Fruit fly (Drosophila melanogaster) whole organism, embryonic: ENCODE results near the gene CG14817.

ENCODE experiments used
- ATbp ChIP-seq: fragments of 200-800 bp; sonication (Bioruptor generic); optimal IDR thresholded peaks from 2 replicates; lab custom pipeline; 2017; ENCODE audit warnings: missing biosample characterization, mild to moderate bottlenecking, missing genetic modification characterization, missing genetic modification reagents
- Adf1 ChIP-seq: fragments of 200-800 bp; sonication (Bioruptor generic); IDR thresholded peaks from 2 replicates; pipeline ENCODE4 v1.3.6; 2022; ENCODE audit warnings: missing biosample characterization, missing genetic modification characterization
- Antp ChIP-seq: fragments of 200-800 bp; sonication (Bioruptor generic); optimal IDR thresholded peaks from 3 replicates; lab custom pipeline; 2016; ENCODE audit warnings: missing biosample characterization, missing genetic modification characterization
- Asciz ChIP-seq: fragments of 200-800 bp; sonication (Bioruptor generic); optimal IDR thresholded peaks from 2 replicates; lab custom pipeline; 2017; ENCODE audit warnings: missing biosample characterization, mild to moderate bottlenecking, missing genetic modification characterization, missing genetic modification reagents
- Atf-2 ChIP-seq: fragments of 200-800 bp; sonication (Bioruptor generic); optimal IDR thresholded peaks from 2 replicates; lab custom pipeline; 2016; ENCODE audit warnings: missing biosample characterization, missing genetic modification characterization
- Awh ChIP-seq: fragments of 200-800 bp; sonication (Bioruptor generic); IDR thresholded peaks from 2 replicates; pipeline ENCODE4, ENCODE4 v1.3.6; 2022; ENCODE audit warnings: missing biosample characterization, missing genetic modification characterization
- B-H1 ChIP-seq: fragments of 200-800 bp; sonication (Bioruptor generic); IDR thresholded peaks from 3 replicates; pipeline ENCODE4 v1.3.6; 2022; ENCODE audit warnings: missing biosample characterization, missing genetic modification characterization
- CG10209 ChIP-seq: fragments of 200-800 bp; sonication (Bioruptor generic); optimal IDR thresholded peaks from 3 replicates; lab custom pipeline; 2017; ENCODE audit warnings: missing biosample characterization, mild to moderate bottlenecking, missing genetic modification characterization, missing genetic modification reagents
- CG10274 ChIP-seq: fragments of 200-800 bp; sonication (Bioruptor generic); optimal IDR thresholded peaks from 3 replicates; lab custom pipeline; 2017; ENCODE audit warnings: missing biosample characterization, mild to moderate bottlenecking, missing genetic modification characterization
- CG12299 ChIP-seq: fragments of 200-800 bp; sonication (Bioruptor generic); optimal IDR thresholded peaks from 2 replicates; lab custom pipeline; 2018; ENCODE audit warnings: missing biosample characterization, mild to moderate bottlenecking, missing genetic modification characterization
- CG13424 ChIP-seq: fragments of 200-800 bp; sonication (Bioruptor generic); optimal IDR thresholded peaks from 2 replicates; lab custom pipeline; 2019; ENCODE audit warnings: missing biosample characterization, mild to moderate bottlenecking, missing genetic modification characterization, moderate library complexity
- CG18476 ChIP-seq: fragments of 200-800 bp; sonication (Bioruptor generic); optimal IDR thresholded peaks from 2 replicates; lab custom pipeline; 2016; ENCODE audit warnings: missing biosample characterization, mild to moderate bottlenecking, missing genetic modification characterization
- CG30403 ChIP-seq: fragments of 200-800 bp; sonication (Bioruptor generic); optimal IDR thresholded peaks from 3 replicates; lab custom pipeline; 2016; ENCODE audit warnings: missing biosample characterization, missing genetic modification characterization
- CG32532 ChIP-seq: fragments of 200-800 bp; sonication (Bioruptor generic); IDR thresholded peaks from 2 replicates; pipeline ENCODE4 v1.3.6; 2022; ENCODE audit warnings: missing biosample characterization, missing genetic modification characterization
- CG3281 ChIP-seq: fragments of 200-800 bp; sonication (Bioruptor generic); optimal IDR thresholded peaks from 3 replicates; lab custom pipeline; 2017; ENCODE audit warnings: missing biosample characterization, mild to moderate bottlenecking, missing genetic modification characterization
- CG3995 ChIP-seq: fragments of 200-800 bp; sonication (Bioruptor generic); optimal IDR thresholded peaks from 3 replicates; lab custom pipeline; 2016; ENCODE audit warnings: missing biosample characterization, missing genetic modification characterization
- CG4854 ChIP-seq: fragments of 200-800 bp; sonication (Bioruptor generic); optimal IDR thresholded peaks from 2 replicates; lab custom pipeline; 2016; ENCODE audit warnings: missing biosample characterization, missing genetic modification characterization, inconsistent platforms
- CG6175 ChIP-seq: fragments of 200-800 bp; sonication (Bioruptor generic); IDR thresholded peaks from 3 replicates; pipeline ENCODE4 v1.3.6; 2022; ENCODE audit warnings: missing biosample characterization, missing genetic modification characterization
- CG7271 ChIP-seq: fragments of 200-800 bp; sonication (Bioruptor generic); optimal IDR thresholded peaks from 2 replicates; lab custom pipeline; 2018; ENCODE audit warnings: missing biosample characterization, mild to moderate bottlenecking, missing genetic modification characterization, moderate library complexity
- CG7556 ChIP-seq: fragments of 200-800 bp; sonication (Bioruptor generic); optimal IDR thresholded peaks from 2 replicates; lab custom pipeline; 2017; ENCODE audit warnings: missing biosample characterization, mild to moderate bottlenecking, missing genetic modification characterization
- CG7839 ChIP-seq: fragments of 200-800 bp; sonication (Bioruptor generic); optimal IDR thresholded peaks from 3 replicates; lab custom pipeline; 2018; ENCODE audit warnings: missing biosample characterization, mild to moderate bottlenecking, missing genetic modification characterization, moderate library complexity
- CG8944 ChIP-seq: fragments of 200-800 bp; sonication (Bioruptor generic); optimal IDR thresholded peaks from 3 replicates; lab custom pipeline; 2016; ENCODE audit warnings: missing biosample characterization, missing genetic modification characterization
- CG9817 ChIP-seq: fragments of 200-800 bp; sonication (Bioruptor generic); optimal IDR thresholded peaks from 2 replicates; lab custom pipeline; 2018; ENCODE audit warnings: missing biosample characterization, mild to moderate bottlenecking, missing genetic modification characterization, moderate library complexity
- Dp ChIP-seq: fragments of 200-800 bp; sonication (Bioruptor generic); optimal IDR thresholded peaks from 2 replicates; lab custom pipeline; 2018; ENCODE audit warnings: missing biosample characterization, mild to moderate bottlenecking, missing genetic modification characterization, moderate library complexity
- Drgx ChIP-seq: fragments of 200-800 bp; sonication (Bioruptor generic); IDR thresholded peaks from 2 replicates; pipeline ENCODE4 v1.3.6; 2022; ENCODE audit warnings: missing biosample characterization, missing genetic modification characterization
- H2.0 ChIP-seq: fragments of 200-800 bp; sonication (Bioruptor generic); IDR thresholded peaks from 2 replicates; pipeline ENCODE4 v1.3.6; 2022; ENCODE audit warnings: missing biosample characterization, missing genetic modification characterization
- HLH4C ChIP-seq: fragments of 200-800 bp; sonication (Bioruptor generic); IDR thresholded peaks from 3 replicates; pipeline ENCODE4 v1.3.6; 2022; ENCODE audit warnings: missing biosample characterization, missing genetic modification characterization; ENCODE audit not compliant: partially characterized antibody
- MESR4 ChIP-seq: fragments of 200-800 bp; sonication (Bioruptor generic); optimal IDR thresholded peaks from 2 replicates; lab custom pipeline; 2018; ENCODE audit warnings: missing biosample characterization, mild to moderate bottlenecking, missing genetic modification characterization, moderate library complexity
- Med ChIP-seq: fragments of 200-800 bp; sonication (Bioruptor generic); peaks from one replicate; lab custom pipeline; 2016; ENCODE audit warnings: missing biosample characterization, missing genetic modification characterization, mild to moderate bottlenecking, inconsistent platforms, moderate library complexity
- Meics ChIP-seq: fragments of 200-800 bp; sonication (Bioruptor generic); optimal IDR thresholded peaks from 2 replicates; lab custom pipeline; 2017; ENCODE audit warnings: missing biosample characterization, mild to moderate bottlenecking, missing genetic modification characterization
- Nf-YC ChIP-seq: fragments of 200-800 bp; optimal IDR thresholded peaks from 3 replicates; lab custom pipeline; 2019; ENCODE audit warnings: missing biosample characterization, mild to moderate bottlenecking, missing genetic modification characterization, moderate library complexity
- Pdp1 ChIP-seq, 2 experiments: fragments of 200-800 bp; sonication (Bioruptor generic); optimal IDR thresholded peaks; 3 replicates each; lab custom pipeline; 2016; ENCODE audit warnings: missing biosample characterization in 2 of 2, missing genetic modification characterization in 2 of 2, mild to moderate bottlenecking in 1 of 2, moderate library complexity in 1 of 2
- Usf ChIP-seq: fragments of 200-800 bp; sonication (Bioruptor generic); optimal IDR thresholded peaks from 2 replicates; lab custom pipeline; 2017; ENCODE audit warnings: missing genotype, missing biosample characterization, missing genetic modification characterization
- ci ChIP-seq: fragments of 200-800 bp; sonication (Bioruptor generic); IDR thresholded peaks from 3 replicates; pipeline ENCODE4 v1.3.6; 2022; ENCODE audit warnings: missing biosample characterization, missing genetic modification characterization
- da ChIP-seq: fragments of 200-800 bp; sonication (Bioruptor generic); optimal IDR thresholded peaks from 2 replicates; lab custom pipeline; 2016; ENCODE audit warnings: missing biosample characterization, missing genetic modification characterization
- dm ChIP-seq: fragments of 200-800 bp; sonication (Bioruptor generic); optimal IDR thresholded peaks from 3 replicates; lab custom pipeline; 2016; ENCODE audit warnings: missing biosample characterization, missing genetic modification characterization
- en ChIP-seq: fragments of 200-800 bp; sonication (Bioruptor generic); optimal IDR thresholded peaks from 2 replicates; lab custom pipeline; 2016; ENCODE audit warnings: missing biosample characterization, missing genetic modification characterization
- esg ChIP-seq: fragments of 200-800 bp; sonication (Bioruptor generic); conservative IDR thresholded peaks from 2 replicates; pipeline ENCODE4 v1.3.6; 2022; ENCODE audit warnings: missing biosample characterization, missing genetic modification characterization
- gem ChIP-seq: fragments of 200-800 bp; sonication (Bioruptor generic); optimal IDR thresholded peaks from 2 replicates; lab custom pipeline; 2019; ENCODE audit warnings: missing biosample characterization, mild to moderate bottlenecking, missing genetic modification characterization, moderate library complexity
- grau ChIP-seq: fragments of 200-800 bp; optimal IDR thresholded peaks from 3 replicates; lab custom pipeline; 2019; ENCODE audit warnings: missing biosample characterization, mild to moderate bottlenecking, missing genetic modification characterization, moderate library complexity
- her ChIP-seq: fragments of 200-800 bp; sonication (Bioruptor generic); optimal IDR thresholded peaks from 2 replicates; lab custom pipeline; 2016; ENCODE audit warnings: missing biosample characterization, missing genetic modification characterization
- lmd ChIP-seq: fragments of 200-800 bp; sonication (Bioruptor generic); IDR thresholded peaks from 2 replicates; pipeline ENCODE4 v1.3.6; 2022; ENCODE audit warnings: missing biosample characterization, missing genetic modification characterization
- rib ChIP-seq: fragments of 200-800 bp; sonication (Bioruptor generic); IDR thresholded peaks from 2 replicates; pipeline ENCODE4 v1.3.6; 2022; ENCODE audit warnings: missing biosample characterization, missing genetic modification characterization
- row ChIP-seq: fragments of 200-800 bp; sonication (Bioruptor generic); IDR thresholded peaks from 3 replicates; pipeline ENCODE4 v1.3.6; 2022; ENCODE audit warnings: missing biosample characterization, missing genetic modification characterization
- schlank ChIP-seq: fragments of 200-800 bp; sonication (Bioruptor generic); optimal IDR thresholded peaks from 2 replicates; lab custom pipeline; 2018; ENCODE audit warnings: missing biosample characterization, mild to moderate bottlenecking, missing genetic modification characterization
- ssp ChIP-seq: fragments of 200-800 bp; sonication (Bioruptor generic); IDR thresholded peaks from 2 replicates; pipeline ENCODE4 v1.3.6; 2022; ENCODE audit warnings: missing biosample characterization, missing genetic modification characterization
- tna ChIP-seq: fragments of 200-800 bp; sonication (Bioruptor generic); IDR thresholded peaks from 2 replicates; pipeline ENCODE4 v1.3.6; 2022; ENCODE audit warnings: missing biosample characterization, missing genetic modification characterization; ENCODE audit not compliant: partially characterized antibody
- vfl ChIP-seq: fragments of 200-800 bp; sonication (Bioruptor generic); optimal IDR thresholded peaks from 2 replicates; lab custom pipeline; 2016; ENCODE audit warnings: missing biosample characterization, missing genetic modification characterization
- vvl ChIP-seq: fragments of 200-800 bp; sonication (Bioruptor generic); IDR thresholded peaks from 2 replicates; pipeline ENCODE4 v1.3.6; 2022; ENCODE audit warnings: missing biosample characterization, missing genetic modification characterization

The CG14817 gene

dm6 chrX:1922765-1923501 is 45.9 kb upstream of the CG14817 start, which contains the start of the genes eIF2Bepsilon and Ocrl (continued):
- TF ChIP-seq ssp: no peak
- TF ChIP-seq CG10209 (GFP tag; lab: Kevin White, UChicago): no peak
- TF ChIP-seq lmd (GFP tag; lab: Robert Waterston, UW): no peak
- no peak for TF ChIP-seq CG12299 (tag; lab: Kevin White, UChicago)
- no peak for TF ChIP-seq en
- 0 out of 3 replicates have a peak, but pooled peaks have one; percentile 28 for TF ChIP-seq HLH4C
- no peak for TF ChIP-seq Adf1 (GFP tag; lab: Robert Waterston, UW)
- no peak for TF ChIP-seq CG8944 (GFP tag; lab: Kevin White, UChicago)
- no peak for TF ChIP-seq gem (tag; lab: Kevin White, UChicago)
- no peak for TF ChIP-seq Awh (GFP tag; lab: Robert Waterston, UW)
- no peak for TF ChIP-seq CG3281
- TF ChIP-seq CG9817 (tag; lab: Kevin White, UChicago): no peak
- no peak for TF ChIP-seq da (GFP tag; lab: Kevin White, UChicago)
- peak; percentile 4 for TF ChIP-seq CG30403 (GFP tag; lab: Kevin White, UChicago)
- TF ChIP-seq tna (GFP tag; lab: Robert Waterston, UW): no peak
- TF ChIP-seq Drgx (GFP tag; lab: Robert Waterston, UW): no peak
- TF ChIP-seq, all 482 proteins: peak for 91

DNA sequence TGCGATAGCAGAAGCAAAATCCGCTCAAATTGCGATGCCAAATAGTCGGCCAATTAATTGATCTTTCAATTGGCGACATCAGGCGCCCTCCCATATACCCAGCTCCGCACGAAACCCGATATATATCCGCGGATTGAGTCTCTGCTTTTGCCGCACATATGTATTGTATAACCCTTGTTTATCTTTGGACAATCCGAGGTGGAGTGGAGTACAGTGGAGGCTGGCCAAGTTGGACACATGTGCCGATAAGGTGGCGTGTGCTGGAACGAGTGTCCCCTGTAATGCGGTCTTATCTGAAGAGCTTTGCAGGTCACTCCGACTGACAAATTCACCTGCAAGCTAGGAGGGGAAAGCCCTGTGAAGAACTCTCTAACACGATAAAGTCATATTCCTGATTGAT is 32.5 kb upstream of the CG14817 start:
- TF ChIP-seq Nf-YC (tag; lab: Kevin White, UChicago): no peak
- TF ChIP-seq Med (GFP tag; lab: Kevin White, UChicago): peak; percentile 10
- TF ChIP-seq CG8944 (GFP tag; lab: Kevin White, UChicago): no peak
- no peak for TF ChIP-seq da (GFP tag; lab: Kevin White, UChicago)
- no peak for TF ChIP-seq dm
- TF ChIP-seq CG10274 (GFP tag; lab: Kevin White, UChicago): no peak
- no peak for TF ChIP-seq CG13424 (tag; lab: Kevin White, UChicago)
- TF ChIP-seq MESR4 (GFP tag; lab: Kevin White, UChicago): no peak
- no peak for TF ChIP-seq Usf (GFP tag; lab: Kevin White, UChicago)
- no peak for TF ChIP-seq CG6175 (GFP tag; lab: Robert Waterston, UW)
- no peak for TF ChIP-seq CG7556 (GFP tag; lab: Kevin White, UChicago)
- TF ChIP-seq grau (tag; lab: Kevin White, UChicago): peak; percentile 81
- TF ChIP-seq CG32532 (GFP tag; lab: Robert Waterston, UW): 0 out of 2 replicates have a peak, but pooled peaks have one; percentile 16
- TF ChIP-seq CG3995: no peak
- no peak for TF ChIP-seq CG4854 (GFP tag; lab: Kevin White, UChicago)
- TF ChIP-seq rib: no peak
- TF ChIP-seq Antp (GFP tag; lab: Kevin White, UChicago): no peak
- no peak for TF ChIP-seq B-H1 (GFP tag; lab: Robert Waterston, UW)
- TF ChIP-seq CG18476 (GFP tag; lab: Kevin White, UChicago): no peak
- TF ChIP-seq Dp: no peak
- no peak for TF ChIP-seq vfl (GFP tag; lab: Kevin White, UChicago)
- TF ChIP-seq row (GFP tag; lab: Robert Waterston, UW): peak; percentile 19; the same call in 2 of the 3 replicates
- TF ChIP-seq esg: no peak
- TF ChIP-seq schlank: no peak
- no peak for TF ChIP-seq ci
- TF ChIP-seq gem (tag; lab: Kevin White, UChicago): no peak
- TF ChIP-seq Meics: no peak
- TF ChIP-seq CG7271 (tag; lab: Kevin White, UChicago): no peak
- no peak for TF ChIP-seq CG7839 (tag; lab: Kevin White, UChicago)
- no peak for TF ChIP-seq H2.0 (GFP tag; lab: Robert Waterston, UW)
- TF ChIP-seq vvl: no peak
- no peak for TF ChIP-seq her (GFP tag; lab: Kevin White, UChicago)
- TF ChIP-seq Atf-2 (GFP tag; lab: Kevin White, UChicago): no peak
- no peak for TF ChIP-seq ATbp
- TF ChIP-seq Asciz (GFP tag; lab: Kevin White, UChicago): no peak
- TF ChIP-seq Pdp1 (GFP tag; optimal IDR thresholded peaks at IDR 0.05; lab: Kevin White, UChicago): peak in 1 of 2 experiments; percentile 86
